Worm (Caenorhabditis elegans) whole organism, L4 larva: ENCODE data around the gene Y27F2A.8.
"Not testable (repeated sequence)": the region's sequence is repeated elsewhere in the genome, so short reads cannot be mapped to it uniquely, and the experiment has no call there.

ENCODE experiments used
- R02D3.7 ChIP-seq: fragments of 150-350 bp; sonication (generic microtip); optimal IDR thresholded peaks from 3 replicates; lab custom pipeline; 2014; ENCODE audit warnings: missing biosample characterization, missing genetic modification characterization
- ceh-82 ChIP-seq: sonication (generic microtip); optimal IDR thresholded peaks from 2 replicates; lab custom pipeline; 2017; ENCODE audit warnings: missing biosample characterization, missing genetic modification characterization
- fkh-10 ChIP-seq: fragments of 150-350 bp; optimal IDR thresholded peaks from 2 replicates; lab custom pipeline; 2014; ENCODE audit warnings: missing biosample characterization, missing genetic modification reagents, missing genetic modification characterization
- hlh-11 ChIP-seq: fragments of 200-800 bp; sonication (Bioruptor generic); optimal IDR thresholded peaks from 2 replicates; lab custom pipeline; 2018; ENCODE audit warnings: mild to moderate bottlenecking, missing genetic modification characterization, missing compliant biosample characterization
- jun-1 ChIP-seq: fragments of 150-350 bp; optimal IDR thresholded peaks from 2 replicates; lab custom pipeline; 2014; ENCODE audit warnings: missing biosample characterization, missing genetic modification reagents, missing genetic modification characterization
- lim-7 ChIP-seq: fragments of 200-800 bp; sonication (Bioruptor generic); IDR thresholded peaks from 2 replicates; pipeline ENCODE4 v1.3.6; 2022; ENCODE audit warnings: missing genetic modification characterization, missing compliant biosample characterization
- mep-1 ChIP-seq: fragments of 150-350 bp; sonication (generic microtip); optimal IDR thresholded peaks from 3 replicates; lab custom pipeline; 2014; ENCODE audit warnings: missing biosample characterization, missing genetic modification characterization
- nhr-25 ChIP-seq: sonication (generic microtip); optimal IDR thresholded peaks from 2 replicates; lab custom pipeline; 2017; ENCODE audit warnings: missing genetic modification characterization, mild to moderate bottlenecking, missing compliant biosample characterization, antibody characterized with exemption, moderate library complexity, borderline replicate concordance; ENCODE audit not compliant: insufficient read depth
- pha-4 ChIP-seq, 2 experiments: fragments of 150-350 bp in 1 of 2; fragments of 200-800 bp in 1 of 2; sonication (Bioruptor generic) in 1 of 2; IDR thresholded peaks in 1 of 2; optimal IDR thresholded peaks in 1 of 2; 2 replicates each; pipeline versions ENCODE4 v1.3.6 to Lab custom; 2014 to 2022; ENCODE audit warnings: missing genetic modification characterization in 2 of 2, missing genetic modification reagents in 2 of 2, missing biosample characterization in 1 of 2, missing compliant biosample characterization in 1 of 2

DNA sequence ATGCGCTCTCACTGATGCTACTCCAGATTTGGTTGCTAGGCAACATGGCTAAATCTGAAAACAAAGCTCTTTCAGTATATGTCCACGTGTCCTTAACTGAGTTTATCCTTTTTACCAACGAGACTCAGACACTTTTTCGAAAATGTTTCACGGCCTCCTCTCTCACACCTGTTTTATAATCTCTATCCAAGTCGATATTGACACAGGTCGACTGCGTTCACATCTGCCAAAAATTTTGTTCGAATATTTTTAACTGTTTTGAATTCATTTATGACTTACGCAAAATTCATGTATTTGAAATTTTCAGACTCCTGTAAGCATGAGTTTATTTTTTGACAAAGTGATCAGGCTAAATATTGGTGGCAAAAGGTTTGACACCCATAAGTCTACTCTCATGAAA, 32.2 kb downstream of the Y27F2A.8 start, which contains the start of gene ZC239.3:
- TF ChIP-seq ceh-82 (tag; lab: Kevin White, UChicago); lim-7; hlh-11; pha-4 (GFP tag; IDR thresholded peaks at IDR 0.05; lab: Robert Waterston, UW); pha-4 (tag; optimal IDR thresholded peaks at IDR 0.05; lab: Kevin White, UChicago); jun-1 (tag; lab: Kevin White, UChicago); nhr-25 (tag; lab: Kevin White, UChicago); mep-1; R02D3.7 (tag; lab: Kevin White, UChicago); fkh-10 (GFP tag; lab: Kevin White, UChicago): not testable (repeated sequence)
